Worm (Caenorhabditis elegans): ENCODE results near the gene F57C2.4.

F57C2.4 gene

ce11 chrII:14573315-14573714 lies 48.2 kb downstream of the F57C2.4 start, which contains the start of gene madf-5:
Gene madf-5, plus strand, starts transcription at chrII:14573615.
- TF ChIP-seq D1046.2 (GFP tag; IDR thresholded peaks at IDR 0.05): no peak
- TF ChIP-seq nhr-48 (tag; optimal IDR thresholded peaks at IDR 0.05): no peak
- no peak for TF ChIP-seq gei-8 (GFP tag; optimal IDR thresholded peaks at IDR 0.05)
- TF ChIP-seq nhr-10 (tag; optimal IDR thresholded peaks at IDR 0.05): no peak
- no peak for TF ChIP-seq zfp-3 (GFP tag; conservative IDR thresholded peaks at IDR 0.05)
- TF ChIP-seq aha-1 (tag): no peak
- TF ChIP-seq ceh-62 (tag; optimal IDR thresholded peaks at IDR 0.05): no peak
- no peak for TF ChIP-seq nhr-111 (GFP tag; optimal IDR thresholded peaks at IDR 0.05)
- TF ChIP-seq ZK546.5 (tag; optimal IDR thresholded peaks at IDR 0.05): no peak

- TF ChIP-seq daf-8 (GFP tag; IDR thresholded peaks at IDR 0.05) (no peak), dmd-8 (GFP tag; IDR thresholded peaks at IDR 0.05) (0 out of 2 replicates have a peak, but pooled peaks have one; percentile 6), T26A8.4 (GFP tag; IDR thresholded peaks at IDR 0.05) (0 out of 2 replicates have a peak, but pooled peaks have one; percentile 16), aha-1 (tag) (no peak), egl-43 (GFP tag; IDR thresholded peaks at IDR 0.05) (0 out of 2 replicates have a peak, but pooled peaks have one; percentile 63), madf-5 (GFP tag; IDR thresholded peaks at IDR 0.05) (0 out of 4 replicates have a peak, but pooled peaks of 1 of the 2 experiments have one; percentile 64), set-16 (GFP tag; IDR thresholded peaks at IDR 0.05) (peak; percentile 73)
Observed at ce11 chrII:14574790-14575189, 49.7 kb downstream of the F57C2.4 start.
